Fruit fly (Drosophila melanogaster) whole organism, embryonic: Measurements from ENCODE around the gene Ctl1.

Source experiments
- Blimp-1 ChIP-seq: fragments of 200-800 bp; sonication (Bioruptor generic); optimal IDR thresholded peaks from 3 replicates; lab custom pipeline; 2018; ENCODE audit warnings: missing biosample characterization, missing genetic modification characterization, mild to moderate bottlenecking, moderate library complexity, missing genetic modification reagents
- CG10209 ChIP-seq: fragments of 200-800 bp; sonication (Bioruptor generic); optimal IDR thresholded peaks from 3 replicates; lab custom pipeline; 2017; ENCODE audit warnings: missing biosample characterization, mild to moderate bottlenecking, missing genetic modification characterization, missing genetic modification reagents
- CG10366 ChIP-seq: fragments of 200-800 bp; sonication (Bioruptor generic); IDR thresholded peaks from 2 replicates; pipeline ENCODE4 v1.3.6; 2022; ENCODE audit warnings: missing biosample characterization, missing genetic modification characterization
- CG10979 ChIP-seq: fragments of 200-800 bp; sonication (Bioruptor generic); optimal IDR thresholded peaks from 2 replicates; lab custom pipeline; 2018; ENCODE audit warnings: missing biosample characterization, mild to moderate bottlenecking, missing genetic modification characterization, moderate library complexity
- CG11456 ChIP-seq: fragments of 200-800 bp; sonication (Bioruptor generic); IDR thresholded peaks from 3 replicates; pipeline ENCODE4 v1.3.6; 2022; ENCODE audit warnings: missing biosample characterization, missing genetic modification characterization
- CG11723 ChIP-seq: fragments of 200-800 bp; sonication (Bioruptor generic); optimal IDR thresholded peaks from 2 replicates; lab custom pipeline; 2017; ENCODE audit warnings: missing biosample characterization, mild to moderate bottlenecking, missing genetic modification characterization
- CG14860 ChIP-seq: fragments of 200-800 bp; sonication (Bioruptor generic); IDR thresholded peaks from 3 replicates; pipeline ENCODE4 v1.3.6; 2022; ENCODE audit warnings: missing biosample characterization, missing genetic modification characterization; ENCODE audit not compliant: partially characterized antibody
- CG15479 ChIP-seq: fragments of 200-800 bp; sonication (Bioruptor generic); optimal IDR thresholded peaks from 3 replicates; lab custom pipeline; 2019; ENCODE audit warnings: missing biosample characterization, mild to moderate bottlenecking, missing genetic modification characterization, moderate library complexity
- CG15514 ChIP-seq: fragments of 200-800 bp; sonication (Bioruptor generic); optimal IDR thresholded peaks from 3 replicates; lab custom pipeline; 2017; ENCODE audit warnings: missing biosample characterization, missing genetic modification characterization, mild to moderate bottlenecking, moderate library complexity, missing genetic modification reagents
- CG15696 ChIP-seq: fragments of 200-800 bp; sonication (Bioruptor generic); optimal IDR thresholded peaks from 2 replicates; lab custom pipeline; 2019; ENCODE audit warnings: missing biosample characterization, mild to moderate bottlenecking, missing genetic modification characterization, moderate library complexity
- CG16813 ChIP-seq: fragments of 200-800 bp; sonication (Bioruptor generic); IDR thresholded peaks from 3 replicates; pipeline ENCODE4 v1.3.6; 2022; ENCODE audit warnings: missing biosample characterization, missing genetic modification characterization; ENCODE audit not compliant: partially characterized antibody
- CG16863 ChIP-seq: fragments of 200-800 bp; sonication (Bioruptor generic); optimal IDR thresholded peaks from 3 replicates; lab custom pipeline; 2016; ENCODE audit warnings: missing biosample characterization, missing genetic modification characterization
- CG17802 ChIP-seq: fragments of 200-800 bp; sonication (Bioruptor generic); optimal IDR thresholded peaks from 2 replicates; lab custom pipeline; 2018; ENCODE audit warnings: missing biosample characterization, mild to moderate bottlenecking, missing genetic modification characterization, moderate library complexity
- CG18011 ChIP-seq: fragments of 200-800 bp; sonication (Bioruptor generic); optimal IDR thresholded peaks from 2 replicates; lab custom pipeline; 2017; ENCODE audit warnings: missing biosample characterization, missing genetic modification characterization, mild to moderate bottlenecking, moderate library complexity, missing genotype
- CG2120 ChIP-seq: fragments of 200-800 bp; sonication (Bioruptor generic); optimal IDR thresholded peaks from 3 replicates; lab custom pipeline; 2016; ENCODE audit warnings: missing biosample characterization, missing genetic modification characterization
- CG3281 ChIP-seq: fragments of 200-800 bp; sonication (Bioruptor generic); optimal IDR thresholded peaks from 3 replicates; lab custom pipeline; 2017; ENCODE audit warnings: missing biosample characterization, mild to moderate bottlenecking, missing genetic modification characterization
- CG33213 ChIP-seq: fragments of 200-800 bp; sonication (Bioruptor generic); optimal IDR thresholded peaks from 3 replicates; lab custom pipeline; 2016; ENCODE audit warnings: missing biosample characterization, missing genetic modification characterization
- CG42726 ChIP-seq: fragments of 200-800 bp; sonication (Bioruptor generic); IDR thresholded peaks from 2 replicates; pipeline ENCODE4 v1.3.6; 2022; ENCODE audit warnings: missing biosample characterization, missing genetic modification characterization; ENCODE audit not compliant: partially characterized antibody
- CG4328 ChIP-seq: fragments of 200-800 bp; sonication (Bioruptor generic); optimal IDR thresholded peaks from 3 replicates; lab custom pipeline; 2017; ENCODE audit warnings: missing biosample characterization, missing genetic modification reagents, missing genetic modification characterization
- CG6254 ChIP-seq: fragments of 200-800 bp; sonication (Bioruptor generic); optimal IDR thresholded peaks from 3 replicates; lab custom pipeline; 2017; ENCODE audit warnings: mild to moderate bottlenecking, missing biosample characterization, missing genetic modification reagents, missing genetic modification characterization
- CG7556 ChIP-seq: fragments of 200-800 bp; sonication (Bioruptor generic); optimal IDR thresholded peaks from 2 replicates; lab custom pipeline; 2017; ENCODE audit warnings: missing biosample characterization, mild to moderate bottlenecking, missing genetic modification characterization
- CG8290 ChIP-seq, 3 experiments: fragments of 200-800 bp; sonication (Bioruptor generic); optimal IDR thresholded peaks; 2 replicates each; lab custom pipeline; 2016 to 2019; ENCODE audit warnings: missing biosample characterization in 3 of 3, missing genetic modification characterization in 3 of 3, mild to moderate bottlenecking in 2 of 3, moderate library complexity in 1 of 3
- CG8359 ChIP-seq: fragments of 200-800 bp; sonication (Bioruptor generic); optimal IDR thresholded peaks from 2 replicates; lab custom pipeline; 2017; ENCODE audit warnings: missing biosample characterization, mild to moderate bottlenecking, missing genetic modification characterization, borderline replicate concordance
- Hr51 ChIP-seq, 2 experiments: fragments of 200-800 bp; sonication (Bioruptor generic); optimal IDR thresholded peaks; 2 replicates in 1 of 2; 3 replicates in 1 of 2; lab custom pipeline; 2016 to 2018; ENCODE audit warnings: missing biosample characterization in 2 of 2, missing genetic modification characterization in 2 of 2, mild to moderate bottlenecking in 1 of 2, moderate library complexity in 1 of 2
- MESR4 ChIP-seq: fragments of 200-800 bp; sonication (Bioruptor generic); optimal IDR thresholded peaks from 2 replicates; lab custom pipeline; 2018; ENCODE audit warnings: missing biosample characterization, mild to moderate bottlenecking, missing genetic modification characterization, moderate library complexity
- Myb ChIP-seq: fragments of 200-800 bp; sonication (Bioruptor generic); optimal IDR thresholded peaks from 2 replicates; lab custom pipeline; 2016; ENCODE audit warnings: missing biosample characterization, missing genetic modification characterization
- Nf-YC ChIP-seq: fragments of 200-800 bp; optimal IDR thresholded peaks from 3 replicates; lab custom pipeline; 2019; ENCODE audit warnings: missing biosample characterization, mild to moderate bottlenecking, missing genetic modification characterization, moderate library complexity
- NfI ChIP-seq: fragments of 200-800 bp; sonication (Bioruptor generic); optimal IDR thresholded peaks from 3 replicates; lab custom pipeline; 2018; ENCODE audit warnings: missing biosample characterization, mild to moderate bottlenecking, missing genetic modification characterization, moderate library complexity
- Xbp1 ChIP-seq: fragments of 200-800 bp; sonication (Bioruptor generic); optimal IDR thresholded peaks from 3 replicates; lab custom pipeline; 2016; ENCODE audit warnings: missing biosample characterization, mild to moderate bottlenecking, missing genetic modification characterization
- ash1 ChIP-seq: fragments of 200-800 bp; sonication (Bioruptor generic); optimal IDR thresholded peaks from 2 replicates; lab custom pipeline; 2018; ENCODE audit warnings: missing biosample characterization, mild to moderate bottlenecking, missing genetic modification characterization
- cato ChIP-seq: fragments of 200-800 bp; sonication (Bioruptor generic); optimal IDR thresholded peaks from 2 replicates; lab custom pipeline; 2016; ENCODE audit warnings: missing biosample characterization, missing genetic modification characterization, borderline replicate concordance
- dpn ChIP-seq, 2 experiments: fragments of 200-800 bp; sonication (Bioruptor generic); optimal IDR thresholded peaks; 3 replicates each; lab custom pipeline; 2016; ENCODE audit warnings: missing biosample characterization in 2 of 2, missing genetic modification characterization in 2 of 2
- fd3F ChIP-seq: fragments of 200-800 bp; sonication (Bioruptor generic); optimal IDR thresholded peaks from 2 replicates; lab custom pipeline; 2018; ENCODE audit warnings: missing biosample characterization, mild to moderate bottlenecking, missing genetic modification characterization, moderate library complexity
- ftz-f1 ChIP-seq: fragments of 200-800 bp; sonication (Bioruptor generic); optimal IDR thresholded peaks from 2 replicates; lab custom pipeline; 2016; ENCODE audit warnings: missing biosample characterization, missing genetic modification characterization
- gfzf ChIP-seq: fragments of 200-800 bp; sonication (Bioruptor generic); optimal IDR thresholded peaks from 2 replicates; lab custom pipeline; 2016; ENCODE audit warnings: missing biosample characterization, mild to moderate bottlenecking, missing genetic modification characterization, moderate library complexity
- grn ChIP-seq: fragments of 200-800 bp; sonication (Bioruptor generic); optimal IDR thresholded peaks from 3 replicates; lab custom pipeline; 2017; ENCODE audit warnings: missing biosample characterization, missing genetic modification characterization
- hbn ChIP-seq: fragments of 200-800 bp; sonication (Bioruptor generic); IDR thresholded peaks from 2 replicates; pipeline ENCODE4 v1.3.6; 2022; ENCODE audit warnings: missing biosample characterization, missing genetic modification characterization; ENCODE audit not compliant: partially characterized antibody
- mam ChIP-seq: fragments of 200-800 bp; sonication (Bioruptor generic); optimal IDR thresholded peaks from 3 replicates; lab custom pipeline; 2016; ENCODE audit warnings: missing biosample characterization, missing genetic modification characterization
- nerfin-1 ChIP-seq: fragments of 200-800 bp; sonication (Bioruptor generic); optimal IDR thresholded peaks from 3 replicates; lab custom pipeline; 2019; ENCODE audit warnings: missing biosample characterization, mild to moderate bottlenecking, missing genetic modification characterization, moderate library complexity
- nom ChIP-seq: fragments of 200-800 bp; sonication (Bioruptor generic); optimal IDR thresholded peaks from 2 replicates; lab custom pipeline; 2017; ENCODE audit warnings: missing biosample characterization, missing genetic modification characterization, mild to moderate bottlenecking, moderate library complexity, missing genetic modification reagents
- oc ChIP-seq: fragments of 200-800 bp; sonication (Bioruptor generic); optimal IDR thresholded peaks from 2 replicates; lab custom pipeline; 2018; ENCODE audit warnings: missing biosample characterization, mild to moderate bottlenecking, missing genetic modification characterization, moderate library complexity
- p53 ChIP-seq: fragments of 200-800 bp; sonication (Bioruptor generic); optimal IDR thresholded peaks from 2 replicates; lab custom pipeline; 2016; ENCODE audit warnings: missing biosample characterization, missing genetic modification characterization
- pzg ChIP-seq: fragments of 200-800 bp; sonication (Bioruptor generic); optimal IDR thresholded peaks from 3 replicates; lab custom pipeline; 2018; ENCODE audit warnings: missing biosample characterization, mild to moderate bottlenecking, missing genetic modification characterization, moderate library complexity
- ro ChIP-seq: fragments of 200-800 bp; sonication (Bioruptor generic); IDR thresholded peaks from 2 replicates; pipeline ENCODE4 v1.3.6; 2022; ENCODE audit warnings: missing biosample characterization, missing genetic modification characterization
- sens ChIP-seq: fragments of 200-800 bp; sonication (Bioruptor generic); peaks from one replicate; lab custom pipeline; 2016; ENCODE audit warnings: missing biosample characterization, missing genetic modification characterization
- slou ChIP-seq: fragments of 200-800 bp; sonication (Bioruptor generic); optimal IDR thresholded peaks from 3 replicates; lab custom pipeline; 2016; ENCODE audit warnings: missing biosample characterization, missing genetic modification characterization
- unc-4 ChIP-seq: fragments of 200-800 bp; sonication (Bioruptor generic); IDR thresholded peaks from 2 replicates; pipeline ENCODE4 v1.3.6; 2022; ENCODE audit warnings: missing biosample characterization, missing genetic modification characterization; ENCODE audit not compliant: partially characterized antibody
- zfh1 ChIP-seq: fragments of 200-800 bp; sonication (Bioruptor generic); IDR thresholded peaks from 3 replicates; pipeline ENCODE4 v1.3.6; 2022; ENCODE audit warnings: missing biosample characterization, missing genetic modification characterization

Gene Ctl1

DNA sequence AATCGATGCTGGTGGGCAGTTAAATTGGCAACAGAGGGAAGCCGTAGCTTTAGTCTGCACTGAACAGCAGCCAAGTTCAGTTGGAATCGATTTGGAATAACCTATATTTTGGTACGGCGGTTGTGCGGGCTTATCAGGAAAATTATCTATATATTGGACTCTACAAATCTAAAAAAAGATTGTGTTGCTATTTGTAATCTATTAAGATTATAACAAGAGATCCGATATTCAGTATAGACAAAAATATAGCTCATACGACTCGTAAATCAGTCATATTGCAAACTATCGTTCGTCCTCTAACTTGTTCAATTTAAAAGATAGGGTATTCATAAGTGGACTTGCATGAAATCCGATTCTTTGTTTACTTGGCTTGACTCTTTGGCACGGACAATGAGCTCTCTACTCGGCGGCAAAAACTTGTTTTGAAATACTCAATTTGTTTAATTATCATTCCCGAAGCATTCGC, 10.9 kb downstream of the Ctl1 start, which contains the start of gene Hexo1 (continued):
- no peak for TF ChIP-seq dpn (GFP tag; optimal IDR thresholded peaks at IDR 0.05; lab: Kevin White, UChicago)
- no peak for TF ChIP-seq CG42726 (GFP tag; lab: Robert Waterston, UW)
- no peak for TF ChIP-seq CG4328 (GFP tag; lab: Kevin White, UChicago)
- TF ChIP-seq nom (GFP tag; lab: Kevin White, UChicago) = peak; percentile 59
- TF ChIP-seq CG8359 = no peak
- TF ChIP-seq Nf-YC (tag; lab: Kevin White, UChicago) = peak; percentile 0
- TF ChIP-seq NfI (GFP tag; lab: Kevin White, UChicago) = peak; percentile 6
- peak; percentile 29 for TF ChIP-seq CG7556 (GFP tag; lab: Kevin White, UChicago)
- no peak for TF ChIP-seq cato (GFP tag; lab: Kevin White, UChicago)
- TF ChIP-seq CG11723 (GFP tag; lab: Kevin White, UChicago) = no peak
- TF ChIP-seq Xbp1 = peak; percentile 1
- TF ChIP-seq ash1 (GFP tag; lab: Kevin White, UChicago) = no peak
- no peak for TF ChIP-seq p53 (GFP tag; lab: Kevin White, UChicago)
- no peak for TF ChIP-seq CG16813 (GFP tag; lab: Robert Waterston, UW)
- TF ChIP-seq ro = no peak
- no peak for TF ChIP-seq CG15479 (GFP tag; lab: Kevin White, UChicago)
- TF ChIP-seq slou (GFP tag; lab: Kevin White, UChicago) = no peak
- TF ChIP-seq CG2120 = peak; percentile 53
- no peak for TF ChIP-seq Hr51 (GFP tag; optimal IDR thresholded peaks at IDR 0.05; lab: Kevin White, UChicago)
- TF ChIP-seq CG18011 = peak; percentile 23
- TF ChIP-seq CG16863 (GFP tag; lab: Kevin White, UChicago) = no peak
- no peak for TF ChIP-seq CG8290 (GFP tag; optimal IDR thresholded peaks at IDR 0.05; lab: Kevin White, UChicago)
- peak in 1 of 2 experiments; percentile 51 for TF ChIP-seq CG8290 (tag; optimal IDR thresholded peaks at IDR 0.05; lab: Kevin White, UChicago)
- no peak for TF ChIP-seq CG14860 (GFP tag; lab: Robert Waterston, UW)
- peak; percentile 21 for TF ChIP-seq CG10979 (tag; lab: Kevin White, UChicago)
- no peak for TF ChIP-seq unc-4 (GFP tag; lab: Robert Waterston, UW)
- TF ChIP-seq CG15696 (tag; lab: Kevin White, UChicago) = no peak
- 0 out of 2 replicates have a peak, but pooled peaks have one; percentile 10 for TF ChIP-seq CG10366 (GFP tag; lab: Robert Waterston, UW)
- no peak for TF ChIP-seq CG6254 (GFP tag; lab: Kevin White, UChicago)
- no peak for TF ChIP-seq nerfin-1

DNA sequence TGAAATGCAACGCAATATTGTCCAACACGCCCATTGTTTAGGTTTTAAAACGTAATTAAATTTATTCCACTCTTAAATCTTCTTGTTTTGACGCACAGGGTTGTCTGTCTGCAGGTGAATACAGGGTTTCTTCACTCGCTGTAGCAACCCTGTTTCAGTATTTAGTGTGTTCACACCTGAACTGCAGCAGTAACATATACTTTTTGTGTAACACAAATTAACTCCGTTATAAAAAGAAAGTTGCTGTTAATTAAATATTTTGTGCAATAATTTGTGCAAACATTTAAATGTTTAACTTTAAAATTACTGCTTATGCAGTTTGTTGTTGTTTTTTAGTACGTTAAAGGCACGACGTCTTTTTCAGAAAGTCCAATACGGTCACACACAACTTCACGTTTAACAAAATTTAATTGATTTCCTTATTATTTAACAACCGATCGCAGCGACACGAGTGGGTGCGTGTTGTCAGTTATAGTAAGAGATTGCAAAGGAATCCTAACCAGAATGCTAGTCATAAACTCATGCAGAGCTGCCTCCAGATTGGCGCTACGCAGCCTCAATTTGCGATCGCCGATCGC, 14.4 kb downstream of the Ctl1 start, which contains the start of the genes CG15012 and Fdx2:
Gene CG15012, minus strand, starts transcription at position 127 of the 578 bp plus-strand sequence.
Gene Fdx2, plus strand, starts transcription at position 363 of the 578 bp plus-strand sequence.
- TF ChIP-seq sens (GFP tag; lab: Kevin White, UChicago) (peak; percentile 89), MESR4 (GFP tag; lab: Kevin White, UChicago) (peak; percentile 84), CG11456 (GFP tag; lab: Robert Waterston, UW) (no peak), pzg (GFP tag; lab: Kevin White, UChicago) (peak; percentile 91), CG3281 (GFP tag; lab: Kevin White, UChicago) (peak; percentile 71), CG17802 (tag; lab: Kevin White, UChicago) (peak; percentile 88), mam (GFP tag; lab: Kevin White, UChicago) (peak; percentile 46), gfzf (GFP tag; lab: Kevin White, UChicago) (peak; percentile 95), Myb (GFP tag; lab: Kevin White, UChicago) (peak; percentile 55), CG15514 (peak; percentile 86), zfh1 (GFP tag; lab: Robert Waterston, UW) (peak; percentile 27; the same call in 1 of the 3 replicates), grn (GFP tag; lab: Kevin White, UChicago) (no peak), ftz-f1 (no peak), Blimp-1 (GFP tag; lab: Kevin White, UChicago) (peak; percentile 22), oc (tag; lab: Kevin White, UChicago) (no peak), Xbp1 (peak; percentile 42), CG10209 (GFP tag; lab: Kevin White, UChicago) (no peak), CG33213 (peak; percentile 61), hbn (GFP tag; lab: Robert Waterston, UW) (no peak), fd3F (GFP tag; lab: Kevin White, UChicago) (no peak)
